Worm (Caenorhabditis elegans): ENCODE measurements around the gene thoc-5.
A peak's percentile ranks its signal among the peaks of the same experiment; 100 is the strongest.

The thoc-5 gene

DNA sequence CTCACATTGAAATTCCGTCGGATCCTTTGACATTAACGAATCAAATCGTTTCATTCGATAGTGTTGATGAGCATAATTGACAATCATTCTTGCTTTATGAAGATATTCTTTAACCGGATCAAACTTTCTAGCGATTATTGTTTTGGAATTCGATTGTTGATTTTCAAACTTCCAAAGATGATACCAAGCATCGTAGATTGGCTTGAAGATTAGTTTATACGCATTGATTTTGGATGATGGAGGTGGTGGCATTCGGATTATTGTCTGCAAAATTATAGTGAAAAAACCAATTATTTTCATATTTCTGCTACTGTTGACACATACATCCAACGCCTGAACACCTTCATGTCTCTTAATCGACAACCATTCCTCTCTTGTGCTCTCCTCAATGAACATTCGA lies 38.9 kb upstream of the thoc-5 start:
- no peak for TF ChIP-seq lag-1 (GFP tag; IDR thresholded peaks at IDR 0.05)
- TF ChIP-seq aptf-2 (GFP tag; conservative IDR thresholded peaks at IDR 0.05): no peak
- no peak for TF ChIP-seq aptf-3 (GFP tag; IDR thresholded peaks at IDR 0.05)
- no peak for TF ChIP-seq nhr-27 (tag; optimal IDR thresholded peaks at IDR 0.05)
- no peak for TF ChIP-seq F37B4.10 (GFP tag; IDR thresholded peaks at IDR 0.05)
- TF ChIP-seq K12H6.12 (tag; optimal IDR thresholded peaks at IDR 0.05): no peak
- TF ChIP-seq F33H1.4 (GFP tag; IDR thresholded peaks at IDR 0.05): no peak
- TF ChIP-seq egl-18 (GFP tag; IDR thresholded peaks at IDR 0.05): no peak
- TF ChIP-seq T26A5.8 (tag; optimal IDR thresholded peaks at IDR 0.05): no peak
- no peak for TF ChIP-seq gei-17 (GFP tag; optimal IDR thresholded peaks at IDR 0.05)

DNA sequence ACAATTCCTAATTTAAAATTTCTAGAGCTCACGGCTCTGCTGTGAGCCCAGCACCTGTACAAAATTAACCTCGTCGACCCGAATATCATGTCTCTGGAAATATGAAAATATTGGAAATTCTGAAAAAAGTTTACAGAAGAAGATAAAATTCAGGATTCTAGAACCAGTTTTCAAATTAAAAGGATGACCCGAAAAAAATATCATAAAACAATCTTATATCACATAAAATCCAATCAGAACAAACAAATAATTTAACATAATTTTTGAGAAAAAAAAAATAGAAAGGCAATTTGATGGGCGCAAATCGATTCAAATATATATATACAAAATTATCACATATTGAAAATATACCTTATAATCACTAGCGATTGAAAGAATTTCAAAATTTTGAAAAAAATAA lies 36.1 kb upstream of the thoc-5 start, which contains the start of gene Y32H12A.7:
Gene Y32H12A.7 (minus strand): TSS at position 101 of the 400 bp plus-strand sequence.
- no peak for TF ChIP-seq unc-62 (GFP tag; optimal IDR thresholded peaks at IDR 0.05)
- TF ChIP-seq ccch-3 (GFP tag; optimal IDR thresholded peaks at IDR 0.05): no peak
- TF ChIP-seq ceh-40 (GFP tag; IDR thresholded peaks at IDR 0.05): no peak
- no peak for TF ChIP-seq lsl-1 (GFP tag; optimal IDR thresholded peaks at IDR 0.05)
- TF ChIP-seq ztf-26 (tag; optimal IDR thresholded peaks at IDR 0.05): no peak

DNA sequence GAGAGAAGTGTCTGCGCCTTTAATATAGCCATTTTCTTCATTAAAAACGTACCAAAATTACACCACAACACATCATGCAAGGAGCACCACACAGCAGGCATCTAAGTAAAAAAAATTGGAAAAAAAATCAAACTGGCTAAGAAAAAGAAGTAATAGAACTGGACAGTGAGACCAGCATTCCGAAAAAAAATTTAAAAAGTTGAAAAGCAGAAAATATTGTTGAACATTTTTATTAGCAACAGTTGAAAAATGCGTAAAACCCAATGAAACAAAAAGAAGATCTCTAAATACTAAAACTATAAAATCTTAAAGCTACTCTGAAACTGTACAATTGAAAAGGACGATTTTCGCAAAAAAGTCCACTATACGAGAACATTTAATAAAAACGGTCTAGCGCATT lies 32.9 kb upstream of the thoc-5 start, which contains the start of gene Y32H12A.6:
Gene Y32H12A.6 (minus strand): TSS at position 101 of the 400 bp plus-strand sequence.
- TF ChIP-seq attf-5 (GFP tag; optimal IDR thresholded peaks at IDR 0.05) (no peak), zfh-2 (GFP tag; conservative IDR thresholded peaks at IDR 0.05) (no peak), him-1 (tag; optimal IDR thresholded peaks at IDR 0.05) (no peak), Y67H2A.10 (GFP tag; conservative IDR thresholded peaks at IDR 0.05) (no peak), Y53F4B.3 (GFP tag; IDR thresholded peaks at IDR 0.05) (no peak), F22D6.2 (tag; optimal IDR thresholded peaks at IDR 0.05) (no peak), mxl-1 (tag; optimal IDR thresholded peaks at IDR 0.05) (no peak), unc-62 (GFP tag; optimal IDR thresholded peaks at IDR 0.05) (no peak)

DNA sequence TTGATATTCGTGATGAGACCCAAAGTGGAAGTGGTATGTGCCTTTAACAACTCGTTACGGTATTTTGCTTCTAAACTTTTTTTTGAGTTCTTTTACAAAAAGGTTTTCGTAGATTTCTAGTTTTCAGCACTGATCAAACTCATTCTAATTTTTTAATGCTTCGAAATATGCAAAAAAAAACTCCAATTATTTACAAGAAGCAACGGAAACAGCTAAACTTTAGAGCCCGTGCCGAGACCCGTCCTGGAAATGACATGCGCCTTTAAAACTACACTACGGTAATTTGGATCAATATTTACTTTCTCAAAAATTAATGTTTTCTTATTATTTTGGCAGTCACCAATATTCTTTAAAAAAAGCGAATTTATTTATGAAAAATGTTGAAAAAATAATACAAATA lies 31.4 kb upstream of the thoc-5 start:
- TF ChIP-seq hrde-1 (tag; optimal IDR thresholded peaks at IDR 0.05; ENCODE audit: borderline replicate concordance) (no peak), hmg-20 (GFP tag; IDR thresholded peaks at IDR 0.05) (no peak), T07F8.4 (tag; optimal IDR thresholded peaks at IDR 0.05) (no peak), aptf-3 (GFP tag; IDR thresholded peaks at IDR 0.05) (no peak), nhr-90 (tag; optimal IDR thresholded peaks at IDR 0.05) (no peak), unc-130 (GFP tag; optimal IDR thresholded peaks at IDR 0.05) (no peak), dpl-1 (GFP tag; optimal IDR thresholded peaks at IDR 0.05) (no peak), snpc-1.1 (tag; optimal IDR thresholded peaks at IDR 0.05; ENCODE audit: insufficient read depth) (no peak), nhr-27 (tag; optimal IDR thresholded peaks at IDR 0.05) (no peak), Y95B8A.8 (GFP tag; IDR thresholded peaks at IDR 0.05) (0 out of 2 replicates have a peak, but pooled peaks have one; percentile 28), ceh-100 (GFP tag; IDR thresholded peaks at IDR 0.05) (no peak), cebp-2 (GFP tag; IDR thresholded peaks at IDR 0.05) (no peak), F33H1.4 (GFP tag; IDR thresholded peaks at IDR 0.05) (peak; percentile 93), snpc-4 (GFP tag; optimal IDR thresholded peaks at IDR 0.05) (no peak), snpc-4 (tag; optimal IDR thresholded peaks at IDR 0.05) (peak in 2 of 4 experiments; percentile 2 to 56), attf-5 (GFP tag; optimal IDR thresholded peaks at IDR 0.05) (no peak), zfh-2 (GFP tag; conservative IDR thresholded peaks at IDR 0.05) (no peak), K11D2.4 (GFP tag; IDR thresholded peaks at IDR 0.05) (no peak), ceh-91 (GFP tag; IDR thresholded peaks at IDR 0.05) (peak; percentile 68), efl-1 (GFP tag; optimal IDR thresholded peaks at IDR 0.05) (peak; percentile 29), lsl-1 (GFP tag; optimal IDR thresholded peaks at IDR 0.05) (peak; percentile 99), rcor-1 (GFP tag; IDR thresholded peaks at IDR 0.05) (0 out of 2 replicates have a peak, but pooled peaks have one; percentile 9), lin-54 (GFP tag; optimal IDR thresholded peaks at IDR 0.05) (peak; percentile 28), ekl-4 (GFP tag; IDR thresholded peaks at IDR 0.05) (peak; percentile 36; the same call in 1 of the 2 replicates), dox-1 (GFP tag; IDR thresholded peaks at IDR 0.05) (peak; percentile 42; the same call in 1 of the 2 replicates), D2030.7 (GFP tag; IDR thresholded peaks at IDR 0.05) (peak; percentile 65), F55B11.4 (tag; optimal IDR thresholded peaks at IDR 0.05; ENCODE audit: borderline replicate concordance, insufficient read depth) (no peak), tlf-1 (GFP tag; optimal IDR thresholded peaks at IDR 0.05) (peak; percentile 22)

Measured in whole organism, young adult.